Worm (Caenorhabditis elegans) whole organism, L3 larva: Measurements from ENCODE around the gene B0554.2.

ENCODE experiments used
- aly-2 ChIP-seq: fragments of 150-350 bp; optimal IDR thresholded peaks from 2 replicates; lab custom pipeline; 2014; ENCODE audit warnings: missing biosample characterization, missing genetic modification characterization
- ceh-16 ChIP-seq: sonication (generic microtip); optimal IDR thresholded peaks from 2 replicates; lab custom pipeline; 2017; ENCODE audit warnings: missing biosample characterization, missing genetic modification characterization
- ceh-28 ChIP-seq: fragments of 150-350 bp; optimal IDR thresholded peaks from 2 replicates; lab custom pipeline; 2014; ENCODE audit warnings: missing biosample characterization, missing genetic modification reagents, missing genetic modification characterization
- elt-2 ChIP-seq: sonication (generic microtip); optimal IDR thresholded peaks from 2 replicates; lab custom pipeline; 2016; ENCODE audit warnings: missing genetic modification reagents, mild to moderate bottlenecking, missing genetic modification characterization, missing compliant biosample characterization
- elt-3 ChIP-seq, 3 experiments: fragments of 150-350 bp in 1 of 3; sonication (generic microtip) in 2 of 3; optimal IDR thresholded peaks; 2 replicates in 2 of 3; 4 replicates in 1 of 3; lab custom pipeline; 2014 to 2017; ENCODE audit warnings: missing biosample characterization in 3 of 3, missing genetic modification characterization in 3 of 3
- fkh-10 ChIP-seq: sonication (generic microtip); optimal IDR thresholded peaks from 2 replicates; lab custom pipeline; 2017; ENCODE audit warnings: missing biosample characterization, missing genetic modification reagents, missing genetic modification characterization
- hmg-11 ChIP-seq: sonication (generic microtip); optimal IDR thresholded peaks from 2 replicates; lab custom pipeline; 2016; ENCODE audit warnings: missing genetic modification characterization, missing compliant biosample characterization
- lin-15B ChIP-seq: fragments of 150-350 bp; optimal IDR thresholded peaks from 2 replicates; lab custom pipeline; 2014; ENCODE audit warnings: missing biosample characterization, missing genetic modification characterization
- nhr-43 ChIP-seq: sonication (generic microtip); optimal IDR thresholded peaks from 2 replicates; lab custom pipeline; 2016; ENCODE audit warnings: mild to moderate bottlenecking, missing genetic modification characterization, missing compliant biosample characterization; ENCODE audit not compliant: poor library complexity, severe bottlenecking
- snpc-4 ChIP-seq: fragments of 150-350 bp; optimal IDR thresholded peaks from 2 replicates; lab custom pipeline; 2014; ENCODE audit warnings: missing biosample characterization, missing genetic modification characterization
- zag-1 ChIP-seq: fragments of 150-350 bp; optimal IDR thresholded peaks from 2 replicates; lab custom pipeline; 2014; ENCODE audit warnings: missing biosample characterization, missing genetic modification characterization

DNA sequence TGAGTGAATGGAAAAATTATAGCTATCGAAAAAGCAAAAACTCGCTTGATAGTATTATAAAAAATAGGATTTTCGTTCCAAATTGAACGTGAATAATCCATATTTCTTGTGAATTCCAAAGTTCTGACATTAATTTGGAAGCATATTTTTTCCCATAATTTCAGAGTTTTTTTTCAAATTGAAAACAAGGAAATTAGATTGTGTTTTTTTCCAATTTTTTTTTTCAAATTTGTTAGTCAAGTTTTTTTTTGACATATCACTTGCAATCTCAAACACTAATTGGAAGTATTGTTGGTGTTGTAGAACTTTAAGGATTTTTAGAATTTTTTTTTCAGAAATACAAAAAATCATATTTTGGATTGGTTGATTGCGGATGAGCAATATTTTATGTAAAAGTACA is 12.6 kb downstream of the B0554.2 start, which contains the start of gene srh-34:
- TF ChIP-seq snpc-4 (tag; lab: Kevin White, UChicago) = no peak
- no peak for TF ChIP-seq hmg-11
- no peak for TF ChIP-seq fkh-10 (GFP tag; lab: Kevin White, UChicago)
- TF ChIP-seq lin-15B (tag; lab: Kevin White, UChicago) = no peak
- TF ChIP-seq aly-2 (tag; lab: Kevin White, UChicago) = no peak
- no peak for TF ChIP-seq elt-3 (tag; optimal IDR thresholded peaks at IDR 0.05; lab: Kevin White, UChicago)
- TF ChIP-seq zag-1 (tag; lab: Kevin White, UChicago) = no peak
- TF ChIP-seq nhr-43 (tag; lab: Kevin White, UChicago) = no peak
- TF ChIP-seq elt-2 (tag; lab: Kevin White, UChicago) = no peak
- no peak for TF ChIP-seq ceh-28 (tag; lab: Kevin White, UChicago)
- no peak for TF ChIP-seq ceh-16 (tag; lab: Kevin White, UChicago)
